Worm (Caenorhabditis elegans): ENCODE results near the gene B0457.2.

DNA sequence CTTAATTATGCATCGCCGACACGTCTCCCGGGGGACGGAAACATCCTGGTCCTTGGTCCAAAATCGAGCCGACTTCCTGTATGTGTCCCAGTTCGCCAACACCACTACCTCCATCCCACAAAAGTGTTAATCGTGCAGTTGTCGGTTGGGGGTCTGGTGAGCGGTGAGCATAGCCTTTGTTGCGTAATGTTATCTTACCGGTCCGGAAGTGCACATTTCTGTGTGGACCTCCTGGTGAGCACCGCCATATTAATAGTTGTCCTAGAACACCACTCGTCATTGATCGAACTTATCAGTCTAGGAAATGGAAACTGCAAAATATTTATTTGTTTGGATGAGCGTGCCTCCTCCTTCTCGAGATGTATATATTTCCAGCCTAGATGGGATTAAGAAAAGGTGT, 29.1 kb downstream of the B0457.2 start:
- TF ChIP-seq aly-1 (tag; optimal IDR thresholded peaks at IDR 0.05), result no peak
- no peak for TF ChIP-seq pes-1 (GFP tag; IDR thresholded peaks at IDR 0.05)
- no peak for TF ChIP-seq ama-1 (optimal IDR thresholded peaks at IDR 0.05)
- TF ChIP-seq ceh-36 (tag; optimal IDR thresholded peaks at IDR 0.05), result no peak
- no peak for TF ChIP-seq flt-1 (GFP tag; IDR thresholded peaks at IDR 0.05)
- TF ChIP-seq sea-1 (GFP tag; conservative IDR thresholded peaks at IDR 0.05), result no peak
- TF ChIP-seq tra-4 (tag; optimal IDR thresholded peaks at IDR 0.05), result no peak
- peak; percentile 64 for TF ChIP-seq ets-7 (tag; optimal IDR thresholded peaks at IDR 0.05)
- no peak for TF ChIP-seq hmg-4 (GFP tag; optimal IDR thresholded peaks at IDR 0.05)

Data from whole organism, early embryonic.